Worm (Caenorhabditis elegans) whole organism, L3 larva: Measurements from ENCODE around the gene C24A8.5.

Source experiments
- R02D3.7 ChIP-seq: fragments of 150-350 bp; optimal IDR thresholded peaks from 2 replicates; lab custom pipeline; 2014; ENCODE audit warnings: missing biosample characterization, missing genetic modification characterization
- jun-1 ChIP-seq: fragments of 150-350 bp; optimal IDR thresholded peaks from 2 replicates; lab custom pipeline; 2014; ENCODE audit warnings: missing biosample characterization, missing genetic modification reagents, missing genetic modification characterization
- mdl-1 ChIP-seq: fragments of 150-350 bp; optimal IDR thresholded peaks from 2 replicates; lab custom pipeline; 2014; ENCODE audit warnings: missing biosample characterization, missing genetic modification characterization
- nhr-237 ChIP-seq: fragments of 150-350 bp; optimal IDR thresholded peaks from 2 replicates; lab custom pipeline; 2014; ENCODE audit warnings: missing biosample characterization, missing genetic modification characterization
- nhr-28 ChIP-seq: fragments of 150-350 bp; optimal IDR thresholded peaks from 2 replicates; lab custom pipeline; 2014; ENCODE audit warnings: missing biosample characterization, missing genetic modification characterization
- nhr-67 ChIP-seq: fragments of 150-350 bp; optimal IDR thresholded peaks from 2 replicates; lab custom pipeline; 2014; ENCODE audit warnings: missing biosample characterization, missing genetic modification characterization
- nhr-77 ChIP-seq: fragments of 150-350 bp; optimal IDR thresholded peaks from 2 replicates; lab custom pipeline; 2014; ENCODE audit warnings: missing biosample characterization, missing genetic modification characterization
- skn-1 ChIP-seq: fragments of 150-350 bp; optimal IDR thresholded peaks from 2 replicates; lab custom pipeline; 2014; ENCODE audit warnings: missing biosample characterization, missing genetic modification characterization
- unc-62 ChIP-seq: fragments of 150-350 bp; sonication (generic microtip); optimal IDR thresholded peaks from 4 replicates; lab custom pipeline; 2014; ENCODE audit warnings: missing biosample characterization, missing genetic modification reagents, missing genetic modification characterization

ce11 chrX:4343915-4344314, 15.2 kb upstream of the C24A8.5 start, which contains the start of gene F14H12.3:
- TF ChIP-seq mdl-1 (tag; lab: Kevin White, UChicago) (no peak), jun-1 (tag; lab: Kevin White, UChicago) (no peak), nhr-67 (tag; lab: Kevin White, UChicago) (no peak), R02D3.7 (tag; lab: Kevin White, UChicago) (no peak), nhr-77 (tag; lab: Kevin White, UChicago) (no peak), nhr-28 (tag; lab: Kevin White, UChicago) (no peak), unc-62 (GFP tag; lab: Kevin White, UChicago) (no peak), skn-1 (no peak), nhr-237 (tag; lab: Kevin White, UChicago) (no peak)
